Worm (Caenorhabditis elegans): ENCODE results near the gene F56D5.6.

DNA sequence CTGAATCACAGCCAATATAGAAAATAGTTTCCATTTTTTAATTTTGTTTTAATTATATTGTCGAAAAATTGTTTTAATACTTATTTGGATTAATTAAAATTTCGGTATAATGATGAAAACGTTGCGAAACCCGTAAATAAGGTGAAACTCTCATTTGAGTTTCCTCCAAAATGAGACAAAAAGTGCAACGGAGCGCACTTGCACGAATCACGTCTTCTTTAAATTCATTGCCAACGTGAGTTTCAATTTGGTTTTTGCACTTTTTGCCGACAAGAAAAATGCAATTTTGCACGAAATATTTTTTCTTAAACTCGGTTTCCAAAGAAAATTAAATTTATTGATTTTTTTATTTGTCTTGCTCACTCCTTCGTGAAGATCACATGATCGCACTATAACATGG, 15.7 kb upstream of the F56D5.6 start, which contains the start of gene daf-15:
- no peak for TF ChIP-seq fkh-10 (GFP tag; optimal IDR thresholded peaks at IDR 0.05)
- peak; percentile 62 for TF ChIP-seq hlh-30 (tag; optimal IDR thresholded peaks at IDR 0.05; ENCODE audit: insufficient read depth)
- no peak for TF ChIP-seq pros-1 (tag; optimal IDR thresholded peaks at IDR 0.05)

Data from whole organism, late embryonic.